Worm (Caenorhabditis elegans) whole organism, late embryonic: ENCODE data around the gene ZK1307.8.

ENCODE experiments used
- C08G9.2 ChIP-seq: sonication (generic microtip); optimal IDR thresholded peaks from 2 replicates; lab custom pipeline; 2016; ENCODE audit warnings: mild to moderate bottlenecking, missing genetic modification characterization, moderate library complexity, missing compliant biosample characterization
- K09A11.1 ChIP-seq: sonication (generic microtip); optimal IDR thresholded peaks from 2 replicates; lab custom pipeline; 2017; ENCODE audit warnings: antibody characterized with exemption, mild to moderate bottlenecking, missing genetic modification characterization, missing compliant biosample characterization; ENCODE audit not compliant: insufficient read depth
- ceh-2 ChIP-seq: sonication (generic microtip); optimal IDR thresholded peaks from 2 replicates; lab custom pipeline; 2016; ENCODE audit warnings: missing genotype, missing genetic modification characterization, missing compliant biosample characterization
- ceh-22 ChIP-seq: sonication (generic microtip); optimal IDR thresholded peaks from 2 replicates; lab custom pipeline; 2017; ENCODE audit warnings: missing biosample characterization, missing genetic modification characterization
- elt-2 ChIP-seq: sonication (generic microtip); optimal IDR thresholded peaks from 2 replicates; lab custom pipeline; 2016; ENCODE audit warnings: missing genetic modification reagents, missing genetic modification characterization, missing compliant biosample characterization
- gmeb-2 ChIP-seq: sonication (generic microtip); optimal IDR thresholded peaks from 2 replicates; lab custom pipeline; 2016; ENCODE audit warnings: missing genetic modification characterization, inconsistent platforms, missing compliant biosample characterization
- pha-2 ChIP-seq: sonication (generic microtip); optimal IDR thresholded peaks from 2 replicates; lab custom pipeline; 2017; ENCODE audit warnings: mild to moderate bottlenecking, missing genetic modification characterization, missing compliant biosample characterization
- pros-1 ChIP-seq: fragments of 150-350 bp; optimal IDR thresholded peaks from 2 replicates; lab custom pipeline; 2014; ENCODE audit warnings: missing biosample characterization, missing genetic modification reagents, missing genetic modification characterization
- unc-42 ChIP-seq: sonication (generic microtip); optimal IDR thresholded peaks from 2 replicates; lab custom pipeline; 2016; ENCODE audit warnings: missing genotype, missing genetic modification characterization, missing compliant biosample characterization
- unc-86 ChIP-seq: sonication (generic microtip); optimal IDR thresholded peaks from 2 replicates; lab custom pipeline; 2016; ENCODE audit warnings: missing genetic modification characterization, missing compliant biosample characterization

ZK1307.8 gene

ce11 chrII:9668959-9669358, 44.5 kb downstream of the ZK1307.8 start, which contains the start of gene taf-8 (continued):
- TF ChIP-seq elt-2 (tag; lab: Kevin White, UChicago) (peak; percentile 10), ceh-22 (tag; lab: Kevin White, UChicago) (no peak), K09A11.1 (tag; lab: Kevin White, UChicago) (no peak), unc-42 (tag; lab: Kevin White, UChicago) (peak; percentile 20), pros-1 (tag; lab: Kevin White, UChicago) (no peak)
- TF ChIP-seq, all 69 proteins: peak for 4

- no peak for TF ChIP-seq unc-86
- TF ChIP-seq ceh-22 (tag; lab: Kevin White, UChicago) = no peak
- no peak for TF ChIP-seq C08G9.2
- no peak for TF ChIP-seq gmeb-2 (tag; lab: Kevin White, UChicago)
- TF ChIP-seq ceh-2 (tag; lab: Kevin White, UChicago) = no peak
These were observed 46.9 kb downstream of the ZK1307.8 start, which contains the start of gene ZK1320.7 for ce11 chrII:9671308-9671707. ZK1320.7 (plus strand) TSS chrII:9671608.

ce11 chrII:9674678-9675077, 50.3 kb downstream of the ZK1307.8 start, which contains the start of gene arc-1:
arc-1 (plus strand) TSS chrII:9674978.
- TF ChIP-seq pha-2 (tag; lab: Kevin White, UChicago) = no peak
- TF ChIP-seq, all 69 proteins: peak for 0
